Worm (Caenorhabditis elegans) whole organism, mixed stage, embryonic: ENCODE measurements around the gene tag-18.

ENCODE experiments used
- bed-3 ChIP-seq: fragments of 200-800 bp; sonication (Bioruptor generic); optimal IDR thresholded peaks from 3 replicates; lab custom pipeline; 2018; ENCODE audit warnings: mild to moderate bottlenecking, missing genetic modification characterization, moderate library complexity, missing compliant biosample characterization
- lin-13 ChIP-seq: fragments of 150-350 bp; optimal IDR thresholded peaks from 2 replicates; lab custom pipeline; 2014; ENCODE audit warnings: missing biosample characterization, missing genetic modification characterization
- mep-1 ChIP-seq: fragments of 150-350 bp; optimal IDR thresholded peaks from 2 replicates; lab custom pipeline; 2017; ENCODE audit warnings: missing biosample characterization, missing genetic modification reagents, missing genetic modification characterization, inconsistent platforms
- nhr-237 ChIP-seq: fragments of 150-350 bp; optimal IDR thresholded peaks from 2 replicates; lab custom pipeline; 2014; ENCODE audit warnings: missing biosample characterization, missing genetic modification characterization
- nhr-76 ChIP-seq: sonication (generic microtip); optimal IDR thresholded peaks from 2 replicates; lab custom pipeline; 2017; ENCODE audit warnings: missing biosample characterization, missing genetic modification characterization
- tbx-8 ChIP-seq: fragments of 200-800 bp; sonication (Bioruptor generic); optimal IDR thresholded peaks from 2 replicates; lab custom pipeline; 2018; ENCODE audit warnings: mild to moderate bottlenecking, missing genetic modification characterization, moderate library complexity, missing compliant biosample characterization
- unc-62 ChIP-seq: fragments of 150-350 bp; optimal IDR thresholded peaks from 2 replicates; lab custom pipeline; 2014; ENCODE audit warnings: missing biosample characterization, missing genetic modification reagents, missing genetic modification characterization
- ztf-11 ChIP-seq: fragments of 150-350 bp; optimal IDR thresholded peaks from 2 replicates; lab custom pipeline; 2014; ENCODE audit warnings: missing biosample characterization, missing genetic modification characterization

DNA sequence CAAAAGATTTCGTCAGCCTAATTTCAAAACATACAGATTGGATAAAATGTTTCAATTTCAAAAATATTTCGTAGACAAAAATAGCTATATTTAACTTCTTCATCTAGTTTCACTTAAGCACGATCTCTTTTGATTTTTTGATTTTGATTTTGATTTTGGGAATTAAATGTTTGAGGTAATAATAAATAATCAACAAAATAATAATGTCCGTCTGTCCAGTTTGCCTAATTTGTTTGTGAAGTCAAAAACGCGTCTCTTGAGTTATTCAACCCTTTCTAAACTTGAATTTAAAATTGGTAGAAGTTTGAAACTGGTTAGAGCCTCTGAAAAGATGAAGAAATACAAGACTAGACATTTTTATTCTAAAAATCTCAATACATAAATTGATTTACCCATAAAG lies 44.0 kb downstream of the tag-18 start:
- no peak for TF ChIP-seq lin-13 (tag; lab: Kevin White, UChicago)
- no peak for TF ChIP-seq nhr-76 (tag; lab: Kevin White, UChicago)
- no peak for TF ChIP-seq tbx-8
- TF ChIP-seq mep-1 = no peak
- no peak for TF ChIP-seq ztf-11 (tag; lab: Kevin White, UChicago)
- no peak for TF ChIP-seq bed-3 (GFP tag; lab: Kevin White, UChicago)
- no peak for TF ChIP-seq unc-62 (GFP tag; lab: Kevin White, UChicago)
- TF ChIP-seq nhr-237 (tag; lab: Kevin White, UChicago) = no peak
